Fruit fly (Drosophila melanogaster) whole organism: ENCODE data around the gene CG7362.

Source experiments
- Dll ChIP-seq: fragments of >200 bp; optimal IDR thresholded peaks from 2 replicates; lab custom pipeline; 2017
- psq ChIP-seq: fragments of >200 bp; optimal IDR thresholded peaks from 2 replicates; lab custom pipeline; 2017
- usp ChIP-seq: fragments of >200 bp; optimal IDR thresholded peaks from 2 replicates; lab custom pipeline; 2017; ENCODE audit warnings: missing biosample characterization, missing genetic modification characterization, mixed read lengths

DNA sequence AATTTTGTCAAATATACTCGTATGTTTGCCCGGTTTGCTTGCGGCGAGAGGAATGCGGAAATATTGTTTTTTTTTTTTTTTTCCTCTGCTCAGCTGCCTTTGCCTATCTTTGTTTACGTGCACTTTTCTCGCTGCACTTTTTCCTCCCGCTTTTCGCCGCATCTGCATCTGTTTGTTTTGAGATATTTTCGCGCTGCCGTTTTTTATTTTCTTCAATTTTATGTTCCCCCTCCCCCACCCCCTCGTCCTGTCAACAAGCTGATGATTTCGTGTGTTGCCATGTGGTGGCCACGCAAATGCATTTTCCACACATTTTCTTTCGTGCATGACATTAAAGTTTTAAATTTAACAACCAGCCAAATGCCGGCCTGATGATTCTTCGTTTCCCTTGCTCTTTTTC is 1.8 kb upstream of the CG7362 start:
- TF ChIP-seq psq (lab: Kevin White, UChicago) (no peak), usp (no peak), Dll (lab: Kevin White, UChicago) (no peak)
